Worm (Caenorhabditis elegans) whole organism, mixed stage, embryonic: Measurements from ENCODE around the gene tdpo-1.

Source experiments
- elt-1 ChIP-seq: sonication (generic microtip); optimal IDR thresholded peaks from 2 replicates; lab custom pipeline; 2017; ENCODE audit warnings: missing genetic modification characterization, mild to moderate bottlenecking, missing compliant biosample characterization, antibody characterized with exemption, moderate library complexity, borderline replicate concordance; ENCODE audit not compliant: insufficient read depth
- mep-1 ChIP-seq: fragments of 150-350 bp; optimal IDR thresholded peaks from 2 replicates; lab custom pipeline; 2017; ENCODE audit warnings: missing biosample characterization, missing genetic modification reagents, missing genetic modification characterization, inconsistent platforms
- nhr-28 ChIP-seq: fragments of 150-350 bp; optimal IDR thresholded peaks from 2 replicates; lab custom pipeline; 2014; ENCODE audit warnings: missing biosample characterization, missing genetic modification characterization
- nhr-76 ChIP-seq: sonication (generic microtip); optimal IDR thresholded peaks from 2 replicates; lab custom pipeline; 2017; ENCODE audit warnings: missing biosample characterization, missing genetic modification characterization
- pha-4 ChIP-seq: fragments of 150-350 bp; optimal IDR thresholded peaks from 2 replicates; lab custom pipeline; 2018; ENCODE audit warnings: missing biosample characterization, missing genetic modification reagents, missing genetic modification characterization

- TF ChIP-seq mep-1, result no peak
- TF ChIP-seq elt-1 (tag; lab: Kevin White, UChicago), result no peak
- TF ChIP-seq nhr-28 (tag; lab: Kevin White, UChicago), result no peak
- no peak for TF ChIP-seq nhr-76 (tag; lab: Kevin White, UChicago)
- TF ChIP-seq pha-4 (tag; lab: Kevin White, UChicago), result no peak
Measured at ce11 chrIV:2002290-2002689, 42.6 kb downstream of the tdpo-1 start.
